Worm (Caenorhabditis elegans): ENCODE data around the gene str-185.

DNA sequence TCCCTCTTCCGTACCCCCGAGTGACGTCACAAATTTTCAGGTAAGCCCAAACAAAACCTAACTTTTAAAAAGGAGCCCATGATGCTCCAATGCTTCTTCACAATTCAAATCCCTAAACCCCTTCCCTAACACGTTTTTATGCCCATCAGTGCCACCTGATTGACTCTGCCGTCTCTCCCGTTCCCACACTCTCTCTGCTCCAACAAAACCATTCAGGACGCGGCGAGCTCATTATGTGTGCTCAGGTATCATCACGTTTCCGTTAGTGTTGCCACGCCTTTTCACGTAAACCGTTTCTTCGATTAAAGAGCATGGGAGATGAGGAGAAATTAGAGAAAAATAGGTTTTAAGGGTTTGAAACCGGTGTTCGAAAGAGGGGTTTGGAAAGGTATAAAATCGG lies 33.3 kb upstream of the str-185 start, which contains the start of gene M01H9.2:
- TF ChIP-seq sptf-1 (tag; optimal IDR thresholded peaks at IDR 0.05): no peak
- no peak for TF ChIP-seq pha-4 (tag; optimal IDR thresholded peaks at IDR 0.05)
- TF ChIP-seq unc-39 (tag; optimal IDR thresholded peaks at IDR 0.05): no peak
- no peak for TF ChIP-seq lsy-2 (tag; optimal IDR thresholded peaks at IDR 0.05)
- no peak for TF ChIP-seq ztf-11 (tag; optimal IDR thresholded peaks at IDR 0.05)
- no peak for TF ChIP-seq elt-3 (tag; optimal IDR thresholded peaks at IDR 0.05)
- no peak for TF ChIP-seq blmp-1 (tag; optimal IDR thresholded peaks at IDR 0.05)
- no peak for TF ChIP-seq nhr-12 (tag; optimal IDR thresholded peaks at IDR 0.05)
- no peak for TF ChIP-seq mls-2 (tag; optimal IDR thresholded peaks at IDR 0.05)
- TF ChIP-seq bed-3 (GFP tag; optimal IDR thresholded peaks at IDR 0.05): no peak
- no peak for TF ChIP-seq mep-1 (tag; optimal IDR thresholded peaks at IDR 0.05)

All from whole organism, mixed stage, embryonic.